Fruit fly (Drosophila melanogaster) Kc167 (cell line): ENCODE results near the gene Ada.

ENCODE experiments used
- Myc ChIP-seq: fragments of >200 bp; optimal IDR thresholded peaks from 2 replicates; lab custom pipeline; 2017; ENCODE audit warnings: missing external identifiers
- Sin3A ChIP-seq: fragments of >200 bp; optimal IDR thresholded peaks from 2 replicates; lab custom pipeline; 2018; ENCODE audit warnings: missing external identifiers
- h ChIP-seq: fragments of >200 bp; optimal IDR thresholded peaks from 3 replicates; lab custom pipeline; 2018; ENCODE audit warnings: missing external identifiers
- ttk ChIP-seq: sonication (Bioruptor generic); optimal IDR thresholded peaks from 2 replicates; lab custom pipeline; 2017; ENCODE audit warnings: missing external identifiers

dm6 chr3R:9030006-9030749 lies 34.8 kb upstream of the Ada start:
- TF ChIP-seq Sin3A: no peak
- no peak for TF ChIP-seq Myc (lab: Kevin White, UChicago)
- TF ChIP-seq h (lab: Kevin White, UChicago): no peak
- no peak for TF ChIP-seq ttk (lab: Kevin White, UChicago)
